Worm (Caenorhabditis elegans) whole organism, mixed stage, embryonic: ENCODE results near the gene lin-13.

Source experiments
- mep-1 ChIP-seq: fragments of 150-350 bp; optimal IDR thresholded peaks from 2 replicates; lab custom pipeline; 2017; ENCODE audit warnings: missing biosample characterization, missing genetic modification reagents, missing genetic modification characterization, inconsistent platforms
- nhr-12 ChIP-seq: fragments of 150-350 bp; optimal IDR thresholded peaks from 2 replicates; lab custom pipeline; 2014; ENCODE audit warnings: missing biosample characterization, missing genetic modification characterization

- TF ChIP-seq nhr-12 (no peak), mep-1 (no peak)
Observed at ce11 chrIII:7710943-7711342, 1.7 kb upstream of the lin-13 start.
